Worm (Caenorhabditis elegans): Measurements from ENCODE around the gene C34E11.4.

DNA sequence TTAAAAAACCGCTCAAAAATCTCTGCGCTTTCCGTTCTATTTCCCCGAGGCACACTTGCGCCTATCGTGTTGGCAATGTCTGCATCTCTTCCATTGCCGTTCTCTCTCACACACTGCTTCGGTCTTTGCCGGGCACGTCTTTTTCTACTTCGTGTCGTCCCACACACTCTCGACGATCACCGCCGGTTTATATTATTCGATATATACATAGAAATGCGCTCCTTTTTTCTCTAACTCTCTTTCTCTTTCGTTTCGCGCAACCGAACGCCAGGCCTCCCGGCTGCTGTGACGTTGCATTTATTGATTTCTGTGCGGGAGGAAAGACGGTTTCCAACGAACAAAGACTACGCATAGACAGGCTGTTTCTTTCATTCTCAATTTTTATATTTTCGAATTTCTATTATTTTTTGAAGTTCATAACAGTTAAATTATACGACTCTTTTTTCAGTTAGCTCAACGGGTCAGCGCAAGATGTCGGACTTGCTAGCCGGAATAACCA is 5.9 kb upstream of the C34E11.4 start, which contains the start of gene rsd-3:
- TF ChIP-seq him-1 (tag; optimal IDR thresholded peaks at IDR 0.05) (no peak), dao-5 (tag; optimal IDR thresholded peaks at IDR 0.05) (no peak)

All from whole organism, L4/young adult.